Worm (Caenorhabditis elegans) whole organism, L4/young adult: Measurements from ENCODE around the gene ugt-24.

Experiments used
- W03F9.2 ChIP-seq: fragments of 150-350 bp; optimal IDR thresholded peaks from 2 replicates; lab custom pipeline; 2014; ENCODE audit warnings: missing biosample characterization, missing genetic modification characterization
- dao-5 ChIP-seq: sonication (generic microtip); optimal IDR thresholded peaks from 2 replicates; lab custom pipeline; 2016; ENCODE audit warnings: missing genotype, missing genetic modification characterization, moderate library complexity, missing compliant biosample characterization
- him-1 ChIP-seq: sonication (generic microtip); optimal IDR thresholded peaks from 2 replicates; lab custom pipeline; 2016; ENCODE audit warnings: missing genotype, missing genetic modification reagents, missing genetic modification characterization, missing compliant biosample characterization

The ugt-24 gene

DNA sequence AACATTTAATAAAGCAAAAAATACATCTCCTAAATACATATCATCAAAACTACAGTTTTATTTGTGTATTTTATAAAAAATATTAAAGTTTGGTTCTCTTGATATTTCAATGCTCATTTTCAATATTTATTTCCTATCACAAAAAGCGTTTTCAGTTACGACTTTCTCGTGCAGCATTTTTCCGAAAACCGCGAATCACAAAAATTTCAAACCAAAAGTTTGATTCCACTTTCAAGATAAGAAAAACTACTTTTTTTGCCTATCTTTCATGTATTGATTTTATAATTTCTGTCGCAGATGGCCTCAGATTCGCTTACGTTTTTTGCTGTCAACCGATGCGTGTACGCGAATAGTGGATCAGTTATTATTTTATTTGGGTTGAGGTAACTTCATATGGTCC is 8.9 kb upstream of the ugt-24 start, which contains the start of gene C49A9.4:
TSS of gene C49A9.4 (plus strand) at position 265 of the 400 bp plus-strand sequence.
- TF ChIP-seq W03F9.2 (tag; lab: Kevin White, UChicago) (no peak), him-1 (no peak), dao-5 (no peak)

DNA sequence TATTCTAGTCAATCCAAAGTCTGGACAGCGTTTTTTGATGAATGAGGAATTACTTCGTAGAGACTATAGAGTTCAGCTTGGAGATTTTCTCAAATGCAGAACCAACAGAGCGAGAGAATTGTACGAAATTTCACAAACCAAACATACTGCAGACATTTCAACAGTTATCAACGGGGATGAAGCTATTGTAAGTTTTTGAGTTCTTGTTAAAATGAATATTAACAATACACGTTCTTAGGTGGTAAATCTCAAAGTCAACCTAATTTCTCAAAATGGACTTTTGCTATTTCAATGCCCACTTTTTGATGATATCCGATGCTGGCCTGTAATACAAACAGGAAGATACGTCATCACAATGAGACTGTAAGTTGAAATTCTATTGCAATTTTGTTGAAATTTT is 7.0 kb upstream of the ugt-24 start:
- TF ChIP-seq dao-5 (no peak), him-1 (no peak), W03F9.2 (tag; lab: Kevin White, UChicago) (no peak)

ce11 chrIV:6217066-6217465 is 6.5 kb upstream of the ugt-24 start, which contains the start of gene C49A9.9:
Gene C49A9.9, plus strand, starts transcription at chrIV:6217372.
- TF ChIP-seq W03F9.2 (tag; lab: Kevin White, UChicago) (no peak), him-1 (no peak), dao-5 (no peak)

- no peak for TF ChIP-seq dao-5
- TF ChIP-seq W03F9.2 (tag; lab: Kevin White, UChicago), result no peak
- TF ChIP-seq him-1, result no peak
Observed at ce11 chrIV:6213403-6213802, 2.9 kb upstream of the ugt-24 start, which contains the start of gene C49A9.5. Gene C49A9.5, plus strand, starts transcription at chrIV:6213673.

ce11 chrIV:6209337-6209736 is 1.2 kb downstream of the ugt-24 start:
- no peak for TF ChIP-seq dao-5
- no peak for TF ChIP-seq him-1
- TF ChIP-seq W03F9.2 (tag; lab: Kevin White, UChicago), result no peak

DNA sequence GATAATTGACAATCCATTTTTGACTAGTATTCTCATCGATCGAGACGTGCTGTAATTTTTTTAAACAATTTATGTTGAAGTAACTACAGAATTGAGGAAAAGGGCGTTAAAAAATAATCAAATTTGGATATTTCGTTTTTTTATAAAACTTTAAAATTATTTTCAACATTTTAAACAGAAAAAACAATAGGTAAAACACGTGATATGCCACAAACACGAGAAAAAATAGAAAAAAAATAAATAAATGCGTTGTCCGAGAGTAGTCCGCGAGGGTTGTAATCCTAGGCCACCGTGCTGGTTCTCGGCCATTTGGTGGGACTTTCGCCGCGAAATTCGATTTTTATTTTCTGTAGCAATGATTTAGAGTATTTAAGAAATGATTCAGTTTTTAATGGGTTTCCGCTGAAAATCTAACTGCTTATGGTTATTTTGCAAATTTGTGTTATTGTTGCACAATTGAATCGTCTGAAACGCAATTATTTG is 4.2 kb downstream of the ugt-24 start, which contains the start of gene C49A9.10:
TSS of gene C49A9.10 (minus strand) at position 51 of the 483 bp plus-strand sequence.
- no peak for TF ChIP-seq dao-5
- TF ChIP-seq him-1, result peak; percentile 74
- peak; percentile 90 for TF ChIP-seq W03F9.2 (tag; lab: Kevin White, UChicago)

- no peak for TF ChIP-seq dao-5
- TF ChIP-seq him-1, result no peak
Observed at ce11 chrIV:6201769-6202168, 8.8 kb downstream of the ugt-24 start, which contains the start of gene tkr-2. Gene tkr-2, plus strand, starts transcription at chrIV:6202069.

DNA sequence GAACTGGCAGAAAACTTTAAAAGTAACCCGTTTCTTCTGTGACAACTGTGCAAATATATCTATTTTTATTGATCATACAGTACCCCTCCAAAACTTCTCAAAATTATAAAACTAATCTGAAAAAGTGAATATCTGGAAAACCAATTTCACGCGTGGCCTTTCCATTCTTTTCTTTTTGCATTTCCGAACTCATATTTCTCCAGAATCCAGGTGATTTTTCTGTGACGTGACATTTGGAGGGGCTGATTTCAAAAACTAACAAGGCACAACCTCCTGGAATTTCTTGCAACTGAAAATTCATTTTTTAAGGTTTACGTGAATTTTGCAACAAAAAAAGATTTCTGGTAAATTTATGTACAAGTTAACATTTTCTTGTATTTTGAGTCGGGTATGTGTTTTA is 10.3 kb downstream of the ugt-24 start:
- TF ChIP-seq dao-5 (no peak), W03F9.2 (tag; lab: Kevin White, UChicago) (no peak), him-1 (no peak)

DNA sequence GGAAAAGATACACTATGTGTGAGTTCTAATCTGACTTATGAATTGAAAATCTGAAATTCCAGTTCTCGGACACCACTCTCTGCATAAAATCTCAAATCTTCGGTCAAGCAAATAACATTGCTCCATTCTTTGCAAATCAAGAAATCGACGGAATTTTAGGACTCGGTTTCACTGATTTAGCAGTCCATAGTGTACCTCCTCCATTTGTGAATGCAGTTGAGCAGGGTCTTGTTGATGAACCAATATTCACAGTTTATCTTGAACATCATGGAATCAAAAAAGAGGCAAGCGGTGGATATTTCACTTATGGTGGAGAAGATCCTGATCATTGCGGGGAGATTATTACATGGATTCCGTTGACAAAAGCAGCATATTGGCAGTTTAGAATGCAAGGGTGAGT is 23.4 kb downstream of the ugt-24 start:
- TF ChIP-seq W03F9.2 (tag; lab: Kevin White, UChicago), result no peak
- no peak for TF ChIP-seq him-1
- TF ChIP-seq dao-5, result no peak

DNA sequence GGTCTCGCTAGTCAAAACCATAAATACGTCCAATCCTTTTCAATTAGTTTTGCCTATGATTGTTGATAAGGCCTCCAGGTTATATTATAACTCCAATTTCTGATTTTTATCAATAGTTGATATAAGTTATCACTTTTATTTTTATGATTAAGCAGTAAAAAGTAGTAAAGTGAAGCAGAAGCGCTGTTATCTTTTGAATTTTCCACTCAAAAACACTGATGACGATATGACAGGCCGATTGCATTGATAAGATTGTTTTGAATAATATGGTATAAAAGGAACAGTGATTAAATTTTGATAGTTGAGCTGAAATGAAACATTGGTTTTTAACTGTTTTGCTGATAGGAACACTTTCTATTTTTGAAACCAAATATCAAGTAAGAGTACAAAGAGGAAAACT is 24.9 kb downstream of the ugt-24 start, which contains the start of gene asp-9:
TSS of gene asp-9 (plus strand) at position 312 of the 400 bp plus-strand sequence.
- TF ChIP-seq W03F9.2 (tag; lab: Kevin White, UChicago), result no peak
- TF ChIP-seq him-1, result no peak
- TF ChIP-seq dao-5, result no peak

- TF ChIP-seq him-1, result no peak
- TF ChIP-seq dao-5, result no peak
Observed at ce11 chrIV:6183757-6184156, 26.8 kb downstream of the ugt-24 start, which contains the start of gene unc-77. Gene unc-77, minus strand, starts transcription at chrIV:6183857.

- no peak for TF ChIP-seq him-1
- TF ChIP-seq dao-5, result no peak
- no peak for TF ChIP-seq W03F9.2 (tag; lab: Kevin White, UChicago)
Observed at ce11 chrIV:6177383-6177782, 33.1 kb downstream of the ugt-24 start.

- TF ChIP-seq him-1 (no peak), dao-5 (no peak), W03F9.2 (tag; lab: Kevin White, UChicago) (no peak)
Observed at ce11 chrIV:6172959-6173358, 37.6 kb downstream of the ugt-24 start.

ce11 chrIV:6165787-6166186 is 44.7 kb downstream of the ugt-24 start:
- TF ChIP-seq him-1 (no peak), W03F9.2 (tag; lab: Kevin White, UChicago) (no peak), dao-5 (no peak)

DNA sequence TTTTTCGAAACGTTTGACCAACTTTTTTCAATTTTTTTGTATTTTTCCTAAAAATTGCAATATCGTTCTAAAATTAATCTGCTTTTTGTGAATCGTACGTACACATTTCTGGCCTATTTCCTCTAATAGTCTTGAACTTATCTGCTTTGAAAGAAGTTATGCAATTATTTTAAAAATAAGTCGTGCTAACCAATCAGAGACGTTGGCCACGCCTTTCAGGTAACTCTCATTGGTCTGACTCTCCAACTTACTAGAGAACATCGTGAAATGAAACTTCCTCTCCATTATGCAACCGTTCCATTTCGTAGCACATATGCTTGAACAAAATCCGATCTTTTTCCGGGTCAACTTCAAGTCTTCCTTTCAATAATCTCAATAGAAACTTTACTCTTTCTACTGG is 50.9 kb downstream of the ugt-24 start:
- TF ChIP-seq him-1, result no peak
- TF ChIP-seq W03F9.2 (tag; lab: Kevin White, UChicago), result no peak
- no peak for TF ChIP-seq dao-5

ce11 chrIV:6156833-6157232 is 53.7 kb downstream of the ugt-24 start, which contains the start of gene C11D2.4:
Gene C11D2.4, minus strand, starts transcription at chrIV:6156960.
- no peak for TF ChIP-seq W03F9.2 (tag; lab: Kevin White, UChicago)
- TF ChIP-seq dao-5, result no peak
- TF ChIP-seq him-1, result no peak
